Fruit fly (Drosophila melanogaster): ENCODE measurements around the gene CG34133.

DNA sequence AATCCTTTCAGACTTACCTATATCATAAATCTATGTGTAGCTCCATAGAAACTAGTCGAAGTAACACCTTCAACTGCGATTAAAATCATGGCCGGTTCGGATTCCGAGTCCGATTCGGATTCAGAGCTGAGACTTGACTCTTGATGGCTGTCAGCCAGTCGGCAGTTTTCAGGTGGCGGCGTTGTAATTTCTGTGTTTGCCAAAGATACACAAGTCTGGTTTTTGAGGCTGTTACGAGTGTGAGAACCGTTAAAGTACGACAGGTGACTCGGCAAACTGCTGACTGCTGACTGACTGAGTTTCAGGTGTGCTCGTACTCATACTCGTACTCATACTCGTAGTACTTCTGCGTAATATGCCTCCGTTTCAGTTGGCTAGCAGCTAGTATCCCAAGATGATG is 22.0 kb downstream of the CG34133 start:
- TF ChIP-seq dmrt11E (tag; optimal IDR thresholded peaks at IDR 0.05) (no peak), ken (GFP tag; IDR thresholded peaks at IDR 0.05) (no peak), CG7963 (GFP tag; IDR thresholded peaks at IDR 0.05; ENCODE audit: partially characterized antibody) (no peak), CG6272 (GFP tag; IDR thresholded peaks at IDR 0.05) (no peak), CG16779 (GFP tag; IDR thresholded peaks at IDR 0.05) (no peak), pita (GFP tag; optimal IDR thresholded peaks at IDR 0.05) (no peak), CG12236 (GFP tag; optimal IDR thresholded peaks at IDR 0.05) (no peak)
